Worm (Caenorhabditis elegans): ENCODE measurements around the gene F10A3.17.

The F10A3.17 gene

ce11 chrV:16121451-16121850, 38.0 kb downstream of the F10A3.17 start:
- TF ChIP-seq T23F11.4 (GFP tag; optimal IDR thresholded peaks at IDR 0.05) (no peak), ceh-6 (GFP tag; optimal IDR thresholded peaks at IDR 0.05) (no peak), ceh-19 (GFP tag; optimal IDR thresholded peaks at IDR 0.05) (no peak), hlh-6 (tag; optimal IDR thresholded peaks at IDR 0.05) (no peak), ceh-22 (tag; optimal IDR thresholded peaks at IDR 0.05) (no peak), ztf-16 (tag; optimal IDR thresholded peaks at IDR 0.05) (no peak)

ce11 chrV:16120922-16121321, 38.6 kb downstream of the F10A3.17 start, which contains the start of gene skr-3:
skr-3 (plus strand) TSS chrV:16121084.
- TF ChIP-seq ttx-3 (tag; optimal IDR thresholded peaks at IDR 0.05): no peak

- TF ChIP-seq elt-4 (tag; optimal IDR thresholded peaks at IDR 0.05) (no peak), C38D4.7 (GFP tag; optimal IDR thresholded peaks at IDR 0.05) (no peak)
Measured at ce11 chrV:16120499-16120898, 39.0 kb downstream of the F10A3.17 start.

ce11 chrV:16118601-16119000, 40.9 kb downstream of the F10A3.17 start, which contains the start of gene str-103:
str-103 (minus strand) TSS chrV:16118701.
- TF ChIP-seq unc-42 (tag; optimal IDR thresholded peaks at IDR 0.05): no peak
- TF ChIP-seq pat-9 (tag; optimal IDR thresholded peaks at IDR 0.05): no peak
- TF ChIP-seq dmd-4 (tag; optimal IDR thresholded peaks at IDR 0.05; ENCODE audit: borderline replicate concordance): no peak
- no peak for TF ChIP-seq ceh-2 (tag; optimal IDR thresholded peaks at IDR 0.05)
- TF ChIP-seq mec-3 (tag; optimal IDR thresholded peaks at IDR 0.05; ENCODE audit: borderline replicate concordance): no peak

ce11 chrV:16115381-16115780, 44.1 kb downstream of the F10A3.17 start, which contains the start of gene str-25:
str-25 (plus strand) TSS chrV:16115681.
- TF ChIP-seq T23F11.4 (GFP tag; optimal IDR thresholded peaks at IDR 0.05): no peak
- no peak for TF ChIP-seq K09A11.1 (tag; optimal IDR thresholded peaks at IDR 0.05; ENCODE audit: insufficient read depth)
- TF ChIP-seq unc-55 (GFP tag; optimal IDR thresholded peaks at IDR 0.05): no peak
- no peak for TF ChIP-seq ets-4 (tag; optimal IDR thresholded peaks at IDR 0.05)
- no peak for TF ChIP-seq hlh-13 (GFP tag; optimal IDR thresholded peaks at IDR 0.05)
- no peak for TF ChIP-seq hlh-6 (tag; optimal IDR thresholded peaks at IDR 0.05)
- TF ChIP-seq K02D7.2 (tag; optimal IDR thresholded peaks at IDR 0.05): no peak
- TF ChIP-seq eyg-1 (tag; optimal IDR thresholded peaks at IDR 0.05): no peak
- TF ChIP-seq ref-2 (tag; optimal IDR thresholded peaks at IDR 0.05): no peak
- no peak for TF ChIP-seq tbx-2 (tag; optimal IDR thresholded peaks at IDR 0.05)
- no peak for TF ChIP-seq sox-2 (GFP tag; IDR thresholded peaks at IDR 0.05)
- no peak for TF ChIP-seq hlh-8 (tag; optimal IDR thresholded peaks at IDR 0.05)
- no peak for TF ChIP-seq pros-1 (tag; optimal IDR thresholded peaks at IDR 0.05)
- TF ChIP-seq npax-4 (tag; optimal IDR thresholded peaks at IDR 0.05): no peak
- no peak for TF ChIP-seq hlh-30 (tag; optimal IDR thresholded peaks at IDR 0.05; ENCODE audit: insufficient read depth)
- no peak for TF ChIP-seq pqm-1 (tag; optimal IDR thresholded peaks at IDR 0.05)

ce11 chrV:16114237-16114636, 45.3 kb downstream of the F10A3.17 start, which contains the start of gene srxa-16:
srxa-16 (minus strand) TSS chrV:16114337.
- TF ChIP-seq zip-5 (tag; optimal IDR thresholded peaks at IDR 0.05) (no peak), nhr-11 (tag; optimal IDR thresholded peaks at IDR 0.05) (no peak), sox-2 (GFP tag; IDR thresholded peaks at IDR 0.05) (no peak), sox-4 (tag; optimal IDR thresholded peaks at IDR 0.05) (no peak), elt-2 (tag; optimal IDR thresholded peaks at IDR 0.05) (no peak), tbx-2 (tag; optimal IDR thresholded peaks at IDR 0.05) (no peak), K02D7.2 (tag; optimal IDR thresholded peaks at IDR 0.05) (no peak), unc-42 (tag; optimal IDR thresholded peaks at IDR 0.05) (no peak), che-1 (tag; optimal IDR thresholded peaks at IDR 0.05) (no peak), ahr-1 (tag; optimal IDR thresholded peaks at IDR 0.05) (no peak), unc-55 (GFP tag; optimal IDR thresholded peaks at IDR 0.05) (no peak), nhr-232 (tag; optimal IDR thresholded peaks at IDR 0.05) (no peak), pqm-1 (tag; optimal IDR thresholded peaks at IDR 0.05) (no peak), ceh-14 (tag; optimal IDR thresholded peaks at IDR 0.05) (no peak), unc-86 (tag; optimal IDR thresholded peaks at IDR 0.05) (no peak), T23F11.4 (GFP tag; optimal IDR thresholded peaks at IDR 0.05) (no peak), C38D4.7 (GFP tag; optimal IDR thresholded peaks at IDR 0.05) (no peak)

All from whole organism, late embryonic.